Worm (Caenorhabditis elegans): Measurements from ENCODE around the gene H03E18.2.

H03E18.2 gene

DNA sequence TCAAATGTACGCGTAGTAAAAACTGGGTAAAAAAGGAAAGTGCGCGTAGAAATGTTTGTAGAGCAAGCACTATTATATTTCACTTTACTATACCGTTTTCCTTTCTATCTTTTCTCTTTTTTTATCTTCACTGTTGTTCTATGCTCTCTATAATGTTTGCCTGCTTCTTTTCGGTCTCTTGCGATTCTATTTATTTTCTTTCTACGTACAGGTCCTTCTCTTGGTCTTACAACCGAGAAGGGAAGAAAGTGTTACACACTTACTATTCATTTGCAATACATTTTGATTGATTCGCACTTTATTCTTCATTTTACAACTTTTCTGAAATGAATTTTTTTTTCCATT lies 44.1 kb upstream of the H03E18.2 start (continued):
- TF ChIP-seq nhr-77 (tag; optimal IDR thresholded peaks at IDR 0.05) = no peak
- TF ChIP-seq pha-4 (GFP tag; IDR thresholded peaks at IDR 0.05) = no peak
- peak; percentile 9 for TF ChIP-seq pha-4 (tag; optimal IDR thresholded peaks at IDR 0.05)
- TF ChIP-seq ztf-11 (tag; optimal IDR thresholded peaks at IDR 0.05) = no peak
- TF ChIP-seq T20F7.1 (GFP tag; optimal IDR thresholded peaks at IDR 0.05) = no peak

ce11 chrX:8563663-8564450 lies 43.6 kb upstream of the H03E18.2 start:
- TF ChIP-seq aly-2 (tag; optimal IDR thresholded peaks at IDR 0.05) (no peak), nhr-25 (tag; optimal IDR thresholded peaks at IDR 0.05; ENCODE audit: borderline replicate concordance, insufficient read depth) (no peak), snpc-1.2 (GFP tag; IDR thresholded peaks at IDR 0.05) (no peak), nhr-28 (tag; optimal IDR thresholded peaks at IDR 0.05) (peak; percentile 44), aha-1 (tag) (peak; percentile 38), daf-16 (GFP tag; optimal IDR thresholded peaks at IDR 0.05) (no peak), daf-16 (tag; optimal IDR thresholded peaks at IDR 0.05) (peak; percentile 38), madf-5 (GFP tag; IDR thresholded peaks at IDR 0.05) (no peak), nhr-11 (tag; optimal IDR thresholded peaks at IDR 0.05) (no peak), nhr-48 (tag; optimal IDR thresholded peaks at IDR 0.05) (peak; percentile 11), ceh-20 (GFP tag; IDR thresholded peaks at IDR 0.05) (no peak), jun-1 (tag; optimal IDR thresholded peaks at IDR 0.05) (no peak), pqm-1 (tag; optimal IDR thresholded peaks at IDR 0.05) (peak; percentile 87), unc-62 (GFP tag; optimal IDR thresholded peaks at IDR 0.05 in 1 of 2) (peak in 1 of 2 experiments; percentile 94), unc-62 (tag; optimal IDR thresholded peaks at IDR 0.05) (no peak), skn-1 (tag; optimal IDR thresholded peaks at IDR 0.05) (no peak), dmd-6 (GFP tag; IDR thresholded peaks at IDR 0.05) (peak; percentile 49), hlh-11 (tag; optimal IDR thresholded peaks at IDR 0.05) (peak; percentile 33), mdt-29 (GFP tag; IDR thresholded peaks at IDR 0.05) (no peak), ZK546.5 (tag; optimal IDR thresholded peaks at IDR 0.05) (no peak), hlh-30 (tag; optimal IDR thresholded peaks at IDR 0.05; ENCODE audit: insufficient read depth) (peak; percentile 30)

- TF ChIP-seq dve-1 (tag; optimal IDR thresholded peaks at IDR 0.05; ENCODE audit: insufficient read depth) (no peak), unc-62 (GFP tag; optimal IDR thresholded peaks at IDR 0.05 in 1 of 2) (peak in 1 of 2 experiments; percentile 90), unc-62 (tag; optimal IDR thresholded peaks at IDR 0.05) (no peak), daf-19 (GFP tag; conservative IDR thresholded peaks at IDR 0.05) (no peak)
These were observed 42.3 kb upstream of the H03E18.2 start for ce11 chrX:8562586-8562985.

ce11 chrX:8556614-8557196 lies 36.4 kb upstream of the H03E18.2 start, which contains the start of gene utx-1:
Gene utx-1 (plus strand): TSS chrX:8557146.
- TF ChIP-seq mes-2 (tag; optimal IDR thresholded peaks at IDR 0.05; ENCODE audit: poor library complexity, severe bottlenecking) = peak; percentile 69
- TF ChIP-seq F49E8.2 (tag; optimal IDR thresholded peaks at IDR 0.05; ENCODE audit: borderline replicate concordance) = no peak
- TF ChIP-seq daf-12 (tag; optimal IDR thresholded peaks at IDR 0.05) = no peak
- TF ChIP-seq zip-2 (tag; optimal IDR thresholded peaks at IDR 0.05) = no peak
- no peak for TF ChIP-seq tag-97 (GFP tag; IDR thresholded peaks at IDR 0.05)
- no peak for TF ChIP-seq nhr-11 (tag; optimal IDR thresholded peaks at IDR 0.05)
- no peak for TF ChIP-seq lin-38 (GFP tag; IDR thresholded peaks at IDR 0.05)
- no peak for TF ChIP-seq Y5F2A.4 (GFP tag; optimal IDR thresholded peaks at IDR 0.05)
- TF ChIP-seq nhr-41 (GFP tag; IDR thresholded peaks at IDR 0.05) = no peak
- no peak for TF ChIP-seq nhr-76 (tag; optimal IDR thresholded peaks at IDR 0.05)
- no peak for TF ChIP-seq fkh-10 (GFP tag; optimal IDR thresholded peaks at IDR 0.05)
- TF ChIP-seq nhr-111 (GFP tag; optimal IDR thresholded peaks at IDR 0.05) = no peak
- no peak for TF ChIP-seq php-3 (GFP tag; IDR thresholded peaks at IDR 0.05)
- no peak for TF ChIP-seq ctbp-1 (GFP tag; IDR thresholded peaks at IDR 0.05)
- TF ChIP-seq nhr-28 (tag; optimal IDR thresholded peaks at IDR 0.05) = no peak
- TF ChIP-seq daf-16 (GFP tag; optimal IDR thresholded peaks at IDR 0.05) = no peak
- peak; percentile 18 for TF ChIP-seq daf-16 (tag; optimal IDR thresholded peaks at IDR 0.05)
- no peak for TF ChIP-seq duxl-1 (tag; optimal IDR thresholded peaks at IDR 0.05; ENCODE audit: poor library complexity)
- no peak for TF ChIP-seq skn-1 (tag; optimal IDR thresholded peaks at IDR 0.05)
- TF ChIP-seq jun-1 (tag; optimal IDR thresholded peaks at IDR 0.05) = no peak
- no peak for TF ChIP-seq ces-1 (GFP tag; optimal IDR thresholded peaks at IDR 0.05)
- TF ChIP-seq unc-62 (GFP tag; optimal IDR thresholded peaks at IDR 0.05 in 1 of 2) = no peak
- no peak for TF ChIP-seq unc-62 (tag; optimal IDR thresholded peaks at IDR 0.05)
- no peak for TF ChIP-seq nhr-25 (tag; optimal IDR thresholded peaks at IDR 0.05; ENCODE audit: borderline replicate concordance, insufficient read depth)
- no peak for TF ChIP-seq saeg-2 (GFP tag; IDR thresholded peaks at IDR 0.05)
